Worm (Caenorhabditis elegans) whole organism, L1 larva: ENCODE measurements around the gene pat-2.

Experiments used
- aly-2 ChIP-seq: fragments of 150-350 bp; optimal IDR thresholded peaks from 2 replicates; lab custom pipeline; 2014; ENCODE audit warnings: missing biosample characterization, missing genetic modification characterization
- blmp-1 ChIP-seq: fragments of 150-350 bp; optimal IDR thresholded peaks from 2 replicates; lab custom pipeline; 2014; ENCODE audit warnings: missing biosample characterization, missing genetic modification characterization
- fkh-10 ChIP-seq: sonication (generic microtip); optimal IDR thresholded peaks from 2 replicates; lab custom pipeline; 2017; ENCODE audit warnings: missing biosample characterization, missing genetic modification reagents, missing genetic modification characterization
- fos-1 ChIP-seq: fragments of 150-350 bp; optimal IDR thresholded peaks from 2 replicates; lab custom pipeline; 2014; ENCODE audit warnings: missing biosample characterization, missing genetic modification characterization
- nhr-11 ChIP-seq: fragments of 150-350 bp; optimal IDR thresholded peaks from 2 replicates; lab custom pipeline; 2014; ENCODE audit warnings: missing biosample characterization, missing genetic modification characterization
- pax-3 ChIP-seq: fragments of 200-800 bp; sonication (Bioruptor generic); optimal IDR thresholded peaks from 2 replicates; lab custom pipeline; 2018; ENCODE audit warnings: mild to moderate bottlenecking, missing genetic modification characterization, moderate library complexity, missing compliant biosample characterization
- tbx-2 ChIP-seq: sonication (generic microtip); optimal IDR thresholded peaks from 2 replicates; lab custom pipeline; 2016; ENCODE audit warnings: missing genetic modification characterization, missing compliant biosample characterization
- ztf-11 ChIP-seq, 2 experiments: sonication (generic microtip); optimal IDR thresholded peaks; 2 replicates each; lab custom pipeline; 2016 to 2017; ENCODE audit warnings: missing genetic modification characterization in 2 of 2, missing biosample characterization in 1 of 2, missing compliant biosample characterization in 1 of 2

DNA sequence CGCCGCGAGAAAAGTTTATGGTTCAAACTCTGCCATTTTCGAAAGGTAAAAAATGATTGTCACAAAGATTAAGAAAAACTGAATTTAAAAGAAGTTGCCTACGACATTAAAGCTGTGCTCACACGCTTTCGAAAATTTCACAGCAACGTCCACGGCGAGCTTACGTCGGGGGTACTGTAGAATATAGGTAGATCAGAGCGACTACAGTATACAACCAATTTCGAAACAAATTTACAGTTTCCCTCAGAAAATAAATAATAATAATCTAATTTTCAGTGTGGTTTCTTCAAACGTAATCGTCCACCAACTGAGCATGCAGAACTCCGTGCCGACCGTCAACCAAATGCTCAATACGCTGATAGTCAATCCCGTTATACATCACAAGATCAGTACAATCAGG is 5.9 kb downstream of the pat-2 start:
- TF ChIP-seq pax-3 (no peak), aly-2 (tag; lab: Kevin White, UChicago) (no peak), ztf-11 (tag; optimal IDR thresholded peaks at IDR 0.05; lab: Kevin White, UChicago) (no peak), tbx-2 (tag; lab: Kevin White, UChicago) (no peak), blmp-1 (tag; lab: Kevin White, UChicago) (no peak), nhr-11 (tag; lab: Kevin White, UChicago) (no peak), fkh-10 (no peak), fos-1 (tag; lab: Kevin White, UChicago) (no peak)
